Worm (Caenorhabditis elegans): ENCODE data around the gene R02F2.8.

The R02F2.8 gene

ce11 chrIII:5479493-5480167 lies 15.4 kb downstream of the R02F2.8 start (continued):
- TF ChIP-seq Y53G8AR.9 (GFP tag; conservative IDR thresholded peaks at IDR 0.05): 0 out of 2 replicates have a peak, but pooled peaks have one; percentile 26
- no peak for TF ChIP-seq ceh-27 (GFP tag; optimal IDR thresholded peaks at IDR 0.05)
- TF ChIP-seq T26A5.8 (tag; optimal IDR thresholded peaks at IDR 0.05): no peak
- TF ChIP-seq mes-4 (tag; optimal IDR thresholded peaks at IDR 0.05): no peak
- TF ChIP-seq F33H1.4 (GFP tag; IDR thresholded peaks at IDR 0.05): no peak
- no peak for TF ChIP-seq akir-1 (GFP tag; optimal IDR thresholded peaks at IDR 0.05)
- no peak for TF ChIP-seq C17E4.6 (GFP tag; IDR thresholded peaks at IDR 0.05)
- TF ChIP-seq ceh-58 (GFP tag; IDR thresholded peaks at IDR 0.05): no peak
- no peak for TF ChIP-seq nhr-80 (tag; optimal IDR thresholded peaks at IDR 0.05)
- TF ChIP-seq rpc-1 (optimal IDR thresholded peaks at IDR 0.05): no peak
- no peak for TF ChIP-seq rpc-1 (tag; optimal IDR thresholded peaks at IDR 0.05)
- TF ChIP-seq repo-1 (tag; optimal IDR thresholded peaks at IDR 0.05): no peak
- no peak for TF ChIP-seq Y79H2A.3 (GFP tag; conservative IDR thresholded peaks at IDR 0.05)
- TF ChIP-seq nhr-120 (GFP tag; IDR thresholded peaks at IDR 0.05): 0 out of 2 replicates have a peak, but pooled peaks have one; percentile 55
- TF ChIP-seq mel-28 (tag; optimal IDR thresholded peaks at IDR 0.05; ENCODE audit: borderline replicate concordance): no peak
- no peak for TF ChIP-seq egl-44 (GFP tag; IDR thresholded peaks at IDR 0.05)
- TF ChIP-seq ztf-3 (GFP tag; optimal IDR thresholded peaks at IDR 0.05): no peak

- no peak for TF ChIP-seq xnd-1 (tag; optimal IDR thresholded peaks at IDR 0.05)
- no peak for TF ChIP-seq ztf-25 (GFP tag; IDR thresholded peaks at IDR 0.05)
- TF ChIP-seq F55B11.4 (tag; optimal IDR thresholded peaks at IDR 0.05; ENCODE audit: borderline replicate concordance, insufficient read depth): no peak
- no peak for TF ChIP-seq rec-8 (tag; optimal IDR thresholded peaks at IDR 0.05)
- peak; percentile 15 for TF ChIP-seq snpc-1.1 (tag; optimal IDR thresholded peaks at IDR 0.05; ENCODE audit: insufficient read depth)
- no peak for TF ChIP-seq ceh-100 (GFP tag; IDR thresholded peaks at IDR 0.05)
- TF ChIP-seq F33H1.4 (GFP tag; IDR thresholded peaks at IDR 0.05): no peak
- TF ChIP-seq lsy-27 (tag; optimal IDR thresholded peaks at IDR 0.05; ENCODE audit: borderline replicate concordance, insufficient read depth): no peak
- TF ChIP-seq B0019.2 (GFP tag; conservative IDR thresholded peaks at IDR 0.05): no peak
- TF ChIP-seq fkh-3 (tag; optimal IDR thresholded peaks at IDR 0.05): no peak
- 0 out of 2 replicates have a peak, but pooled peaks have one; percentile 2 for TF ChIP-seq zfh-2 (GFP tag; conservative IDR thresholded peaks at IDR 0.05)
- TF ChIP-seq B0336.3 (GFP tag; IDR thresholded peaks at IDR 0.05): no peak
- TF ChIP-seq cebp-2 (GFP tag; IDR thresholded peaks at IDR 0.05): no peak
- TF ChIP-seq nhr-120 (GFP tag; IDR thresholded peaks at IDR 0.05): no peak
Observed at ce11 chrIII:5478824-5479368, 16.2 kb downstream of the R02F2.8 start, which contains the start of the genes R02F2.6 and R02F2.5. TSS of gene R02F2.6 (minus strand) at chrIII:5478924. TSS of gene R02F2.5 (plus strand) at chrIII:5479318.

ce11 chrIII:5478011-5478410 lies 17.1 kb downstream of the R02F2.8 start, which contains the start of gene R02F2.10:
TSS of gene R02F2.10 (plus strand) at chrIII:5478311.
- TF ChIP-seq T07F8.4 (tag; optimal IDR thresholded peaks at IDR 0.05) (no peak), zim-3 (tag; optimal IDR thresholded peaks at IDR 0.05) (no peak), ZK185.1 (tag; optimal IDR thresholded peaks at IDR 0.05; ENCODE audit: poor library complexity, severe bottlenecking) (no peak), nhr-90 (tag; optimal IDR thresholded peaks at IDR 0.05) (no peak), ztf-25 (GFP tag; IDR thresholded peaks at IDR 0.05) (no peak), hmg-1.2 (GFP tag; IDR thresholded peaks at IDR 0.05) (no peak), madf-8 (GFP tag; conservative IDR thresholded peaks at IDR 0.05) (no peak), lsl-1 (GFP tag; optimal IDR thresholded peaks at IDR 0.05) (no peak), ztf-26 (tag; optimal IDR thresholded peaks at IDR 0.05) (no peak), D2030.7 (GFP tag; IDR thresholded peaks at IDR 0.05) (no peak), snpc-3.4 (tag; optimal IDR thresholded peaks at IDR 0.05) (no peak), mcd-1 (GFP tag; IDR thresholded peaks at IDR 0.05) (no peak), let-607 (tag; optimal IDR thresholded peaks at IDR 0.05) (no peak), bed-1 (GFP tag; IDR thresholded peaks at IDR 0.05) (no peak), tbp1 (GFP tag; optimal IDR thresholded peaks at IDR 0.05) (no peak), Y56A3A.18 (GFP tag; IDR thresholded peaks at IDR 0.05) (no peak), hsf-1 (GFP tag; IDR thresholded peaks at IDR 0.05) (no peak)
